Worm (Caenorhabditis elegans) whole organism, L2 larva: ENCODE data around the gene sir-2.3.
A peak's percentile ranks its signal among the peaks of the same experiment; 100 is the strongest.

Experiments used
- C34F6.9 ChIP-seq: fragments of 150-350 bp; optimal IDR thresholded peaks from 2 replicates; lab custom pipeline; 2014; ENCODE audit warnings: missing biosample characterization, missing genetic modification characterization
- F13H6.1 ChIP-seq: sonication (generic microtip); optimal IDR thresholded peaks from 2 replicates; lab custom pipeline; 2016; ENCODE audit warnings: missing genetic modification characterization, missing compliant biosample characterization
- R02D3.7 ChIP-seq: fragments of 150-350 bp; optimal IDR thresholded peaks from 2 replicates; lab custom pipeline; 2014; ENCODE audit warnings: missing biosample characterization, missing genetic modification characterization
- Y55F3AM.14 ChIP-seq: fragments of 200-800 bp; sonication (Bioruptor generic); optimal IDR thresholded peaks from 2 replicates; lab custom pipeline; 2018; ENCODE audit warnings: mild to moderate bottlenecking, missing genetic modification characterization, missing compliant biosample characterization
- alr-1 ChIP-seq: fragments of 150-350 bp; optimal IDR thresholded peaks from 2 replicates; lab custom pipeline; 2014; ENCODE audit warnings: missing biosample characterization, missing genetic modification characterization
- aly-2 ChIP-seq: fragments of 150-350 bp; optimal IDR thresholded peaks from 2 replicates; lab custom pipeline; 2014; ENCODE audit warnings: missing biosample characterization, missing genetic modification characterization
- blmp-1 ChIP-seq: sonication (generic microtip); optimal IDR thresholded peaks from 2 replicates; lab custom pipeline; 2017; ENCODE audit warnings: missing genetic modification characterization, mild to moderate bottlenecking, missing compliant biosample characterization, antibody characterized with exemption, moderate library complexity; ENCODE audit not compliant: insufficient read depth
- ceh-82 ChIP-seq: fragments of 150-350 bp; optimal IDR thresholded peaks from 2 replicates; lab custom pipeline; 2014; ENCODE audit warnings: missing biosample characterization, missing genetic modification characterization
- crh-2 ChIP-seq: sonication (generic microtip); optimal IDR thresholded peaks from 2 replicates; lab custom pipeline; 2017; ENCODE audit warnings: missing biosample characterization, missing genetic modification characterization
- elt-1 ChIP-seq: fragments of 150-350 bp; optimal IDR thresholded peaks from 2 replicates; lab custom pipeline; 2014; ENCODE audit warnings: missing biosample characterization, missing genetic modification characterization
- elt-3 ChIP-seq: sonication (generic microtip); optimal IDR thresholded peaks from 2 replicates; lab custom pipeline; 2017; ENCODE audit warnings: missing biosample characterization, missing genetic modification characterization
- fos-1 ChIP-seq: fragments of 150-350 bp; optimal IDR thresholded peaks from 2 replicates; lab custom pipeline; 2014; ENCODE audit warnings: missing biosample characterization, missing genetic modification characterization
- gmeb-1 ChIP-seq: fragments of 150-350 bp; optimal IDR thresholded peaks from 2 replicates; lab custom pipeline; 2014; ENCODE audit warnings: missing biosample characterization, missing genetic modification characterization
- lin-11 ChIP-seq: fragments of 150-350 bp; sonication (generic microtip); optimal IDR thresholded peaks from 2 replicates; lab custom pipeline; 2014; ENCODE audit warnings: missing biosample characterization, missing genetic modification characterization, inconsistent platforms, mixed read lengths
- lin-39 ChIP-seq: fragments of 150-350 bp; optimal IDR thresholded peaks from 2 replicates; lab custom pipeline; 2014; ENCODE audit warnings: missing biosample characterization, missing genetic modification reagents, missing genetic modification characterization
- lsy-2 ChIP-seq, 2 experiments: fragments of 150-350 bp in 1 of 2; sonication (generic microtip) in 1 of 2; optimal IDR thresholded peaks; 2 replicates each; lab custom pipeline; 2014 to 2017; ENCODE audit warnings: missing biosample characterization in 2 of 2, missing genetic modification characterization in 2 of 2
- nhr-11 ChIP-seq: fragments of 150-350 bp; optimal IDR thresholded peaks from 2 replicates; lab custom pipeline; 2014; ENCODE audit warnings: missing biosample characterization, missing genetic modification characterization
- nhr-129 ChIP-seq: fragments of 150-350 bp; optimal IDR thresholded peaks from 2 replicates; lab custom pipeline; 2014; ENCODE audit warnings: missing biosample characterization, missing genetic modification characterization
- nhr-21 ChIP-seq: fragments of 150-350 bp; optimal IDR thresholded peaks from 2 replicates; lab custom pipeline; 2014; ENCODE audit warnings: missing biosample characterization, missing genetic modification characterization
- nhr-237 ChIP-seq: fragments of 150-350 bp; optimal IDR thresholded peaks from 2 replicates; lab custom pipeline; 2014; ENCODE audit warnings: missing biosample characterization, missing genetic modification characterization
- nhr-25 ChIP-seq: fragments of 150-350 bp; sonication (generic microtip); optimal IDR thresholded peaks from 3 replicates; lab custom pipeline; 2014; ENCODE audit warnings: missing biosample characterization, missing genetic modification characterization
- nhr-6 ChIP-seq: fragments of 150-350 bp; optimal IDR thresholded peaks from 2 replicates; lab custom pipeline; 2014; ENCODE audit warnings: missing biosample characterization, missing genetic modification characterization
- peb-1 ChIP-seq: fragments of 150-350 bp; optimal IDR thresholded peaks from 2 replicates; lab custom pipeline; 2014; ENCODE audit warnings: missing biosample characterization, missing genetic modification characterization
- sem-4 ChIP-seq: fragments of 150-350 bp; optimal IDR thresholded peaks from 2 replicates; lab custom pipeline; 2014; ENCODE audit warnings: missing biosample characterization, missing genetic modification reagents, missing genetic modification characterization
- skn-1 ChIP-seq: sonication (generic microtip); optimal IDR thresholded peaks from 2 replicates; lab custom pipeline; 2017; ENCODE audit warnings: missing biosample characterization, missing genetic modification characterization
- sma-3 ChIP-seq: sonication (generic microtip); optimal IDR thresholded peaks from 2 replicates; lab custom pipeline; 2016; ENCODE audit warnings: missing genetic modification reagents, missing genetic modification characterization, missing compliant biosample characterization
- sma-9 ChIP-seq, 2 experiments: fragments of 150-350 bp in 1 of 2; sonication (generic microtip) in 1 of 2; optimal IDR thresholded peaks; 2 replicates each; lab custom pipeline; 2014 to 2016; ENCODE audit warnings: missing genetic modification characterization in 2 of 2, mild to moderate bottlenecking in 1 of 2, missing biosample characterization in 1 of 2, missing compliant biosample characterization in 1 of 2, missing genetic modification reagents in 1 of 2, moderate library complexity in 1 of 2
- snpc-4 ChIP-seq: fragments of 150-350 bp; optimal IDR thresholded peaks from 2 replicates; lab custom pipeline; 2014; ENCODE audit warnings: missing biosample characterization, missing genetic modification characterization
- unc-55 ChIP-seq: fragments of 150-350 bp; sonication (generic microtip); optimal IDR thresholded peaks from 3 replicates; lab custom pipeline; 2014; ENCODE audit warnings: missing biosample characterization, missing genetic modification reagents, missing genetic modification characterization
- unc-62 ChIP-seq: fragments of 150-350 bp; optimal IDR thresholded peaks from 2 replicates; lab custom pipeline; 2014; ENCODE audit warnings: missing biosample characterization, missing genetic modification reagents, missing genetic modification characterization
- zag-1 ChIP-seq: fragments of 150-350 bp; optimal IDR thresholded peaks from 2 replicates; lab custom pipeline; 2014; ENCODE audit warnings: missing biosample characterization, missing genetic modification characterization
- ztf-11 ChIP-seq: sonication (generic microtip); optimal IDR thresholded peaks from 2 replicates; lab custom pipeline; 2017; ENCODE audit warnings: missing biosample characterization, missing genetic modification characterization

sir-2.3 gene

DNA sequence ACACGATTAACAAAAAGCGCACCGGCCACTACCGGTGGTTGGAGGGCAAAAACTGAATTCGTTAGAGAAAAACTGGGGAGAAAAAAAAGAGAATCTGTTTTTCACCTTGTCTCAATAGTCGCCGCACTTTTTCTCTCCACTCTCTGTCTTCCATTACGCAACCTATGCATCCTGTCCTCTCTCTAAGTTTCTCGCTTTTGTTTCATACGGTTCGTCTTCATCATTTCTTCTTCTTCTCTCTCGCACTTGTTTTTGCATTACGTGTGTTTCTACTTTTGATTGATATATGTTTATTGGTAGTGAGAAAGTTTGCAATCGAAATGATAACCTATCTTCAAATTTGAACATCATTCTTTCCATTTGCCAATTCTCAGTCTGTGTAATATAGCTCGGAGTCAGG is 10.9 kb upstream of the sir-2.3 start:
- peak; percentile 76 for TF ChIP-seq nhr-25 (tag; lab: Kevin White, UChicago)
- TF ChIP-seq sma-3 (GFP tag; lab: Kevin White, UChicago) = peak; percentile 50
- peak; percentile 76 for TF ChIP-seq sma-9 (GFP tag; optimal IDR thresholded peaks at IDR 0.05; lab: Kevin White, UChicago)
- no peak for TF ChIP-seq sma-9 (tag; optimal IDR thresholded peaks at IDR 0.05; lab: Kevin White, UChicago)
- TF ChIP-seq sem-4 = peak; percentile 57
- peak in 1 of 2 experiments; percentile 34 for TF ChIP-seq lsy-2 (tag; optimal IDR thresholded peaks at IDR 0.05; lab: Kevin White, UChicago)
- TF ChIP-seq nhr-6 (tag; lab: Kevin White, UChicago) = peak; percentile 25
- peak; percentile 66 for TF ChIP-seq crh-2
- TF ChIP-seq nhr-21 (tag; lab: Kevin White, UChicago) = peak; percentile 62
- no peak for TF ChIP-seq lin-39
- no peak for TF ChIP-seq zag-1 (tag; lab: Kevin White, UChicago)
- TF ChIP-seq elt-3 (tag; lab: Kevin White, UChicago) = no peak
- peak; percentile 35 for TF ChIP-seq C34F6.9 (tag; lab: Kevin White, UChicago)
- TF ChIP-seq nhr-129 (tag; lab: Kevin White, UChicago) = peak; percentile 68
- TF ChIP-seq ceh-82 (tag; lab: Kevin White, UChicago) = no peak
- TF ChIP-seq peb-1 (tag; lab: Kevin White, UChicago) = no peak
- TF ChIP-seq blmp-1 (tag; lab: Kevin White, UChicago) = peak; percentile 91
- TF ChIP-seq gmeb-1 (tag; lab: Kevin White, UChicago) = no peak
- peak; percentile 47 for TF ChIP-seq unc-55 (GFP tag; lab: Kevin White, UChicago)
- peak; percentile 30 for TF ChIP-seq F13H6.1 (tag; lab: Kevin White, UChicago)
- TF ChIP-seq nhr-237 (tag; lab: Kevin White, UChicago) = no peak
- peak; percentile 82 for TF ChIP-seq fos-1 (tag; lab: Kevin White, UChicago)

- TF ChIP-seq nhr-6 (tag; lab: Kevin White, UChicago) (no peak), nhr-21 (tag; lab: Kevin White, UChicago) (peak; percentile 11), Y55F3AM.14 (GFP tag; lab: Kevin White, UChicago) (no peak), blmp-1 (tag; lab: Kevin White, UChicago) (peak; percentile 21)
- TF ChIP-seq, all 48 proteins: peak for 2
Observed at ce11 chrX:13322886-13323285, 8.6 kb upstream of the sir-2.3 start, which contains the start of gene F46G10.2. TSS of gene F46G10.2 (plus strand) at chrX:13322963.

DNA sequence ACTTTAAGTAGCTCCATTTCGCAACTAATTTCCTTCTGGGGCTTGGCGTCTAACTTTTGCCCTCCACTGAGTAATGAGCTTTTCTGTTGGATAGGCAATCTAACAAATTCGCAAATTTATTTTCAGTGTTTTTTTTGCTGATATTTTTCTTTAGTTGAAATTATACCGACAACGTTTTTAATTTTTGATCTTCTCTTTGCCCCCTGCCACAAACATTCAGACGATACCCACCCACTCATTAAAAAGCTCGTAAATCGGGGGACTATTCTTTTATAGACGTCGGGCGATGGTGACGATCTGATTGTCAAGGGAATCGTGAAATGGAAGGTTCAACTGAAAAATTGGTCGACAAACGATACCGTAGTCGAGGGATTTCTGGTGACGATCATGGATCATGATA is 7.8 kb upstream of the sir-2.3 start:
- TF ChIP-seq lin-11 (no peak), elt-1 (no peak), blmp-1 (tag; lab: Kevin White, UChicago) (no peak), sma-9 (GFP tag; optimal IDR thresholded peaks at IDR 0.05; lab: Kevin White, UChicago) (no peak), sma-9 (tag; optimal IDR thresholded peaks at IDR 0.05; lab: Kevin White, UChicago) (no peak), nhr-25 (tag; lab: Kevin White, UChicago) (no peak), unc-55 (GFP tag; lab: Kevin White, UChicago) (no peak), alr-1 (tag; lab: Kevin White, UChicago) (no peak), ztf-11 (tag; lab: Kevin White, UChicago) (no peak), nhr-129 (tag; lab: Kevin White, UChicago) (no peak), fos-1 (tag; lab: Kevin White, UChicago) (no peak), nhr-21 (tag; lab: Kevin White, UChicago) (no peak), R02D3.7 (tag; lab: Kevin White, UChicago) (no peak), nhr-11 (tag; lab: Kevin White, UChicago) (no peak), Y55F3AM.14 (GFP tag; lab: Kevin White, UChicago) (no peak), skn-1 (tag; lab: Kevin White, UChicago) (no peak), unc-62 (no peak), crh-2 (no peak), gmeb-1 (tag; lab: Kevin White, UChicago) (no peak), aly-2 (tag; lab: Kevin White, UChicago) (no peak), ceh-82 (tag; lab: Kevin White, UChicago) (no peak)

DNA sequence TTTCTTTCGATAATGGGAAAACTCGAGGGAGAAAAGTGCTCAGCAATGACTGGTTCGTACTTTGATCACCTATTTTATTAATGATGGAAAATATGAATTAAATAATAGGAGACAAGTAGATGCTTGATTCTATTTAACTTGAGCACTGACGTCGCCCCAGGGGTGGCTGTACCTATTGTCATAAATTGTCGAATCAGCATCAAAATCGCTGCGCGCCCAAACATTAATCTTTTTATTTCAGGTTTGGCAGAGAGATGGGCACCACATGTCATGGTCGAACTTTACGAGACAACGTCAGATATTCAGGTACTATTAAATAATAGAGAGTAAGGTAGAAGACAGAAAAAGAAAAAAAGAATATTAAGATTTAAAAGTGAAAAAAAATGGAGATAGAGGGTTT is 7.2 kb upstream of the sir-2.3 start:
- TF ChIP-seq nhr-21 (tag; lab: Kevin White, UChicago) (peak; percentile 3), F13H6.1 (tag; lab: Kevin White, UChicago) (peak; percentile 12), snpc-4 (no peak), sma-9 (GFP tag; optimal IDR thresholded peaks at IDR 0.05; lab: Kevin White, UChicago) (peak; percentile 22), sma-9 (tag; optimal IDR thresholded peaks at IDR 0.05; lab: Kevin White, UChicago) (no peak), lin-11 (no peak), sma-3 (GFP tag; lab: Kevin White, UChicago) (peak; percentile 11)
